Fruit fly (Drosophila melanogaster) ovary, adult (tissue): ENCODE results near the gene CG17404.

Source experiments
- CG17801 ChIP-seq: fragments of 200-800 bp; optimal IDR thresholded peaks from 2 replicates; lab custom pipeline; 2019; ENCODE audit warnings: missing biosample characterization, mild to moderate bottlenecking, missing genetic modification characterization, moderate library complexity; ENCODE audit not compliant: partially characterized antibody

CG17404 gene

dm6 chr3R:12234584-12234983 lies 9.8 kb upstream of the CG17404 start, which contains the start of gene Cyp313a5:
TSS of gene Cyp313a5 (minus strand) at chr3R:12234684.
- TF ChIP-seq CG17801 (GFP tag; lab: Kevin White, UChicago) = no peak

- no peak for TF ChIP-seq CG17801 (GFP tag; lab: Kevin White, UChicago)
These were observed 7.8 kb upstream of the CG17404 start, which contains the start of gene Pglym87 for dm6 chr3R:12232629-12233028. TSS of gene Pglym87 (minus strand) at chr3R:12232729.

dm6 chr3R:12229113-12229512 lies 4.3 kb upstream of the CG17404 start, which contains the start of gene CG3916:
TSS of gene CG3916 (plus strand) at chr3R:12229413.
- no peak for TF ChIP-seq CG17801 (GFP tag; lab: Kevin White, UChicago)

dm6 chr3R:12226239-12226638 lies 1.4 kb upstream of the CG17404 start, which contains the start of gene CG12256:
TSS of gene CG12256 (minus strand) at chr3R:12226339.
- no peak for TF ChIP-seq CG17801 (GFP tag; lab: Kevin White, UChicago)

- no peak for TF ChIP-seq CG17801 (GFP tag; lab: Kevin White, UChicago)
These were observed 2.7 kb downstream of the CG17404 start, which contains the start of gene Rsbp15 for dm6 chr3R:12222093-12222492. TSS of gene Rsbp15 (plus strand) at chr3R:12222387.

dm6 chr3R:12221366-12221916 lies 3.4 kb downstream of the CG17404 start, which contains the start of gene CG4860:
TSS of gene CG4860 (minus strand) at chr3R:12221464.
- peak; percentile 80 for TF ChIP-seq CG17801 (GFP tag; lab: Kevin White, UChicago)

dm6 chr3R:12219497-12219896 lies 5.3 kb downstream of the CG17404 start, which contains the start of gene Cog1:
TSS of gene Cog1 (minus strand) at chr3R:12219686.
- TF ChIP-seq CG17801 (GFP tag; lab: Kevin White, UChicago) = no peak

- no peak for TF ChIP-seq CG17801 (GFP tag; lab: Kevin White, UChicago)
These were observed 10.6 kb downstream of the CG17404 start, which contains the start of gene CG14742 for dm6 chr3R:12214201-12214600. TSS of gene CG14742 (plus strand) at chr3R:12214501.

dm6 chr3R:12211552-12211951 lies 13.3 kb downstream of the CG17404 start:
- TF ChIP-seq CG17801 (GFP tag; lab: Kevin White, UChicago) = no peak

- TF ChIP-seq CG17801 (GFP tag; lab: Kevin White, UChicago) = no peak
These were observed 14.6 kb downstream of the CG17404 start, which contains the start of gene CG4830 for dm6 chr3R:12210260-12210659. TSS of gene CG4830 (minus strand) at chr3R:12210360.

dm6 chr3R:12197641-12198040 lies 27.2 kb downstream of the CG17404 start, which contains the start of gene Adk1:
TSS of gene Adk1 (plus strand) at chr3R:12197941.
- TF ChIP-seq CG17801 (GFP tag; lab: Kevin White, UChicago) = no peak

dm6 chr3R:12196100-12196499 lies 28.7 kb downstream of the CG17404 start:
- no peak for TF ChIP-seq CG17801 (GFP tag; lab: Kevin White, UChicago)

- no peak for TF ChIP-seq CG17801 (GFP tag; lab: Kevin White, UChicago)
These were observed 29.9 kb downstream of the CG17404 start, which contains the start of the genes eIF3d2 and CG43450 for dm6 chr3R:12194911-12195310. TSS of gene eIF3d2 (minus strand) at chr3R:12195011. TSS of gene CG43450 (plus strand) at chr3R:12195294.

dm6 chr3R:12185615-12186014 lies 39.2 kb downstream of the CG17404 start:
- no peak for TF ChIP-seq CG17801 (GFP tag; lab: Kevin White, UChicago)
